Fruit fly (Drosophila melanogaster): ENCODE results near the gene Reg-2.

The Reg-2 gene

DNA sequence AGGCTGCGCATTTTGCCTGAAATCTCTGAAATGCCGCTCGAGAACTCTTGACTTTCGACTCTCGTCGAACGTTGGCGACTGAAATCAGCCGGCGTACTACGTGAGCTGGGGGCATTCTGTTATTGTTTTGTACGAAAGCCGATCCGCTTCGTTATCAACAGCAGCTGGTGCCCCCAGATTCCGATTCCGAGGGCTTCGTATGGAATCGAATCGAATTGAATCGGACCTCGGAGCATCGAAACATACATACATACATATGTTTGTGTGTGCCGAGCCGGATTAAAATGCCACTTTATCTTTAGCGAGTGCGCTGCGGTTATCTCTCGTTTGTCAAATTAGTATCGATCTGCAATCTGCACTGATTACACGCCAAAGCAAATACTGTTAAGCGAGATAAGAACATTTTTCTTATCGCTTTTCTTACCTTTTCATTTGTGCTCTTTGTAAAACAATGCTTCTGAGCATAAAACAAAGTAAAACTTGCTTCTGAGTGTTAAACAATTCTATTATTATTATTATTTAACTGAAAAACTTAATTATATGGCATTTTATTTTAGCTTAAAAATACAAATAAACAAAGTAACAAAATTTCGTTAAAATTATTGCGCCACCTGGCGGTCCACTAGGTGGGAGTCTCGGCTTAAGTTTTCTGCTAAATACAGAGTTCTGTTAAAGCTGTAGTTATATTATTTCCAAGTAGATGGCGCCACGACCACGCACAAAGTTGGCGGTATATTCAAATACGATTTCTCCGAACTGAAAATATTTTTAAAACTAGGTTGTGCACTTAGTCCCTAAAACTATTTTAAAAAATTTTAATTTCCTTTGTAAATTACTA is at the start of gene Reg-2:
Gene Reg-2 (minus strand): TSS at position 80 of the 838 bp plus-strand sequence.
- TF ChIP-seq noc (tag; optimal IDR thresholded peaks at IDR 0.05) = peak; percentile 17

DNA sequence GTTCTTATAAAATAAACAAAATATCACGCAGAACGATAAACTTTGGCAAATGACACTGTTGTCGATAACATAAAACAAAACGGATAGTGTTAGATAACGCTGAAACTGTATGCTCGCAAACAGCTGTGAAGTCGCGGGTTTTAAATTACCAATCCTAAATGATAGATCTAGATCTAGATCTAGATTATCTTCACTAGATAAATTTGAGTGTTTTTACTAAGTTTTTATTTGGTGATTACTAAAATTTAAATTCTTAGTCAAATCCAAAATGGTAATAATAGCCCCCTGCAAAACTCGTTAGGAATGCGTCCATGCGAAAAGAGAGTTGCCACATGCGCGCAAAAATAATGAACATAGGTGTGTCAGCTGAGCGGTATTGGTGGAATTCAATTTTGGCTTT is 47.6 kb upstream of the Reg-2 start, which contains the start of the genes MED30 and Rev1:
Gene MED30 (minus strand): TSS at position 71 of the 400 bp plus-strand sequence.
Gene Rev1 (plus strand): TSS at position 345 of the 400 bp plus-strand sequence.
- peak; percentile 92 for TF ChIP-seq noc (tag; optimal IDR thresholded peaks at IDR 0.05)

DNA sequence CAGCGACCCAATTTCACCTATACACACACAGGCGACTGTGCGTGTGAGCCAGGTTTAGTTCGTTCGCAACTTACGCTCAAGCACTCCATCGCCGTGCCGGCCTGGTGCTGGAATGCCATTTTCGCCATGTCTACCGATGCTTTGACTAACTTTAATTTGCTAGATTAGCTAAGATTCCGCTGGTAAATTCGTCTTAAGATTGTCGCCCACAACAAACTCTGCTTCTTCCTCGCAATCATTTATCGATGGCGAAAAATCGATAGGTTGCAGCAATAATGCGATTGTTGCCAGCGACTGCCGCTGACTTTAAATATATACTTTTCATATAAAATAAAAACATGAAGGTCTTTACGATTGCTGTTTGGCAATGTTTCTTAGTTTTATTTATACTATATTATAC is 46.3 kb upstream of the Reg-2 start, which contains the start of gene CG3402:
Gene CG3402 (minus strand): TSS at position 245 of the 400 bp plus-strand sequence.
- TF ChIP-seq noc (tag; optimal IDR thresholded peaks at IDR 0.05) = no peak

DNA sequence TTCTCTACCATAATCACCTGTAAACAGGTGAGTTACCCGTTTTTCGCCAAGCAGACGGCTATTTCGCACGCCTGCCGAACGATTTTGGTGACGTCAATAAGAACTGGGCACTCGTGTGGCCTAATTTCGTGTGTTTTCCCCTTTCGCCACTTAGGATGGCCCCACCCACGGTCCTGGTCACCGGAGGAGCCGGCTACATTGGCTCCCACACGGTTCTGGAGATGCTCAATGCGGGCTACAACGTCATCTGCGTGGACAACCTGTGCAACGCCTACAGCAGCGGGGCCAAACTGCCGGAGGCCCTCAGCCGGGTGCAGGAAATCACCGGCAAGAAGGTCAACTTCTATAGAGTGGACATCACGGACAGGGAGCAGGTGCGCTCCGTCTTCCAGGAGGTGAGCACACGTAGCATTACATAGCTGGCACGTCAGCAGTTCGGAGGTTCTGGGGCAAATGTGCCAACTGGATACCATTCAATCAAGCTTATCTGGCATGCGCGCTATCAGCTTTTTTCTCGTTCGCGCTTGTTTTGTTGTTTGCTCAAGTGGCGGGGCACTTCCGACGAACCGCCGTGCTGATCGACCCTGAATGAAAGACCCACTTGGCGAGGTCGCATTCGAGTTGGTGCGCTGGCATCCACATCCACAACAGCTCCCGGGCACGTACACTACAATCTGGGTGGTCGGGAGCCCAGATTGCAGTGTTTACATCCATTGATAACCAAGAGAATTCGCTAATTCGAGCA is 42.8 kb upstream of the Reg-2 start:
- TF ChIP-seq noc (tag; optimal IDR thresholded peaks at IDR 0.05) = no peak

DNA sequence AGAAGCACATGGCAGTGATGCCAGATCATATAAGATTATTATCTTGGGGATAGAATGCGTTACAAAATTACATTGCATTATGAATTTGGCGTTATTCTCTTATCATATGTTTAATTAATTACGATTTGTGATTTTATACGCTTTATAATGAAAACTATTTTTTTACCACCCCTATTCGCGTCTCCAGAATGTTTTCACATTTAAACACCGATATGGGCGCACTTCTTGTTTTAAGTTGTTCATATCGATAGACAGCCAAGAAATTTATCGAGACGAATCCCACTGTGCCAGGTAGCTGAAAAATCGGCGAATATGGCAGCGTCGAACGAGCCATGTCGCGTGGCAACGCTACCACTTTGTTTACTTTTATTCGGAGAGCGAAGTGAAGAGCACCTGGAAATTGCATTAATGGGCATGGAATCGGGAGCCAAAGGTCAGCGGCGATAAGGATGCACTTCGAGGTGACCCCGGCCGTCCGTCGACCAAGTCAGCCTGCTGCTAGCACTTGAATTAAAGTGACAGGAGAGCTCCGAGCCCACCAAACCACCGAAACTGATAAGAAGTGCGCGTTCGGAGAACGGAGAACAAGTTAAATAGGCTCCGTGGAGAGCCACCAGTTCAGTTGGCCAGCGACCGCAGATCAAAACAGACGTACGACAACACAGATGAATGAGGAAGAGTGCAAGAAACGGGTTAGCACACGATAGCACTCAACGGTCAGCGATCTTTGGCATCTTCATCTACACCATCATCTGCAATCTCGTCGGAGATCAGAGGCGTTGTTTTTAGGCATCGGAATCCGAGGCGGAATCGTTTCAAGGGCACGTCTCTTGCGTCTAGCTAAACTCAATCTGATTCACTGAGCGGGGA is 42.0 kb upstream of the Reg-2 start, which contains the start of gene Gale:
Gene Gale (plus strand): TSS at position 401 of the 870 bp plus-strand sequence.
- peak; percentile 42 for TF ChIP-seq noc (tag; optimal IDR thresholded peaks at IDR 0.05)

DNA sequence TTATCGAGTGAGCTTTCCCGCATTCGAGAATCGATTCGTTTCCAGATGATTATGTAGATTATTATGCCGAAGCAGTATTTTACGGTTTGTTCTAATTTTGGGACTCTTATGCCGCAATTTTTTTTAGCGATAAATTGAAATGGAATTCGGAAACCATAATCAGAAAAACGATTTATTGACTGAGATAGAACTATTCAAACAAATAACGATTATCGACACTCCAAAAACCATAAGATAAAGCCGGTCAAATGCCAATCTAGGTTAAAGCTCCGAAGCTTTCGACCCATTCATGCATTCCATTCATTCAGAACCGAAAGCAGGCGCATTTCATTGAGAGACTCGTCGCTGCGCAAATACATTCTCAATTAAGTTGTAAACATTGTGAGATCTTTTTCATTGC is 41.2 kb upstream of the Reg-2 start:
- no peak for TF ChIP-seq noc (tag; optimal IDR thresholded peaks at IDR 0.05)

DNA sequence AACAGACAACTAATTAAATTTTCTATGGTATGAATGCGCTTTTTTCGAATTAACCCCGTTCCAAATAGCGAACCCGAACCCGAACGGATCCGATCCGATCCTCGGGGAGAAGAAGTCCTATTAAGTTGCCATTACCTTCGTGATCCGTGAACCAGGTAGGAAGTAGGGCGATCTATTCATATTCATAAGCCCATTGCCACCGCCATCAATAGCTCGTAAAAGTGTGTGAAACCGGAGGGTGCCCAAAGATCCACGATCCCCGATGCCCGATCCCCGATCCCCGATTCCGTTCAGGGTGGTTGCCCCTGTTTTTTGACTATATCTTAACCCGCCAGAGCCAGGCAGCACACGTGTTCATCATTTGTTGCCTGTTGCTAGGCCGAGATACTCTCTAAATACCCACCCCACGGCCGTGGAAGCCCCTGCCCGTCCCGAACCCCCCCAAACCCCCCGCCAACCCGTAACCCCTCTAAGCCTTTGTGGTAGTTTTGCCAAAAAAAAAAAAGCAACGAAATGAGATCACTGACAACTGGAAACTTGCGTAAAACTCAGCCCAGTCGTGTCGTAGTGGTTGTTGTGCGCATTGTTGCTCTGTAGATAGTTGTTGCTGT is 39.2 kb upstream of the Reg-2 start:
- no peak for TF ChIP-seq noc (tag; optimal IDR thresholded peaks at IDR 0.05)

DNA sequence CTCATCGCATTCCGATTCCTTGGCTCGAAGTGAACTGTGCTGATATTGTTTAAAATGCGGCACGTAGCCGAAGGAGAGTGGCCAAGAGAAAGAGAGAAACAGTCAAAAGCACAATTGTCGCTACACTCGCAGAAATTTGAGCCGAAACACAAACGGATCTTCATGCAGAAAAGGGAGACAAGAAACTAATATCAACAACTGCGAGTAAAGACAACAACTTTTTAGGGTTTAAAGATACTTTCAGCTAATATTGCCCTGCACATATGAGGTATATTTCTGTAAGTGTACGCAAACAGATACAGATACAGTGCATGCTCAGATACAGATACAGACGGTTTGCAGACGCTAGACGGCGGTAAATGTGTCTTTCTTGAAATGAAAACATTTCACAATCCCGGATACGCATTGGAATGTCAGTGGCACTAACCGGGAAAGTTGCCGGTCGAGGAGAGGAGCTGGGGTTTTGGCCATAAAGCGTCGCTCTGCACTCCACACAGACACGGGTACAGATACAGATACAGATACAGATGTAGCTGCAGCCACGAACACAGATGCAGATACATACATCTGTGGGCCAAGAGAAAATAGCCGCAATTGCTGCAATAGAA is 37.8 kb upstream of the Reg-2 start:
- TF ChIP-seq noc (tag; optimal IDR thresholded peaks at IDR 0.05) = peak; percentile 57

DNA sequence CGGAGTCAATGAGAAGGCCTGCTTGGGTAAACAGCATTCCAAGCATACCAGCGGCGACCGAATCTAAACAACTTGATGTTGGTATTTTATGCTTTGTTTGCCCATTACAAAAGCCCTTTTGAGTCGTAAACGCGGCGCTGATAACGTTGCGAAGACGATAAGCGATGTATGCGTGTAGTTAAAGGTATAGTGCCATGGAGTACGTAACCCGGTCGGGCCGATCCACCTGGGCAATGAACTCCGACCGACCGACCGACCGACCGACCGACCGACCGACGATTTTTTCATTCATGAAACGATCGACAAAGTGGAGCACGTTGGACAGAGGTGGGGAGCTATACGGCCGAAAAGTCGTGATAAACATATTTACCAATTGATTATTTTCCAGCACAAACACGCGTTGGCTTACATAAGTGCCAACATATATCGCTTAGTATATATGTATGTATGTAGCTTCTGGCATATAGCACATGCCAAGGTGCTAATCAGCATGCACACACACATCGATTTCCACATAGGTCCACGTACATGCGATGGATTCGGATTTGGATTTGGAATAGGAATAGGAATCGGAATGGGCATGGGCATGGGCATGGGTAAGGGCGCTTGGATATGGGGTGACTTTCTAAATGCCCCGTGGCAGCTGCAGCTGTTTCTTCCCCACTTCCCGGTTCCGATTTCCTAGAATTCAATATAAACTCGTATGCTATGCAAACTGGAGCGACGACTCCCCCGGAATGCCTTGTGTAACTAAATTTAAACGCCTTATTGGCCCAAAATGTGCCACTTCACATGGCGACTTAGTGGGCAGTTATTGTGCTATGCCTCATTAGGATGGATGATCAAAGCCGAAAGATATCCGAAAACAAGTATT is 36.7 kb upstream of the Reg-2 start:
- TF ChIP-seq noc (tag; optimal IDR thresholded peaks at IDR 0.05) = no peak

DNA sequence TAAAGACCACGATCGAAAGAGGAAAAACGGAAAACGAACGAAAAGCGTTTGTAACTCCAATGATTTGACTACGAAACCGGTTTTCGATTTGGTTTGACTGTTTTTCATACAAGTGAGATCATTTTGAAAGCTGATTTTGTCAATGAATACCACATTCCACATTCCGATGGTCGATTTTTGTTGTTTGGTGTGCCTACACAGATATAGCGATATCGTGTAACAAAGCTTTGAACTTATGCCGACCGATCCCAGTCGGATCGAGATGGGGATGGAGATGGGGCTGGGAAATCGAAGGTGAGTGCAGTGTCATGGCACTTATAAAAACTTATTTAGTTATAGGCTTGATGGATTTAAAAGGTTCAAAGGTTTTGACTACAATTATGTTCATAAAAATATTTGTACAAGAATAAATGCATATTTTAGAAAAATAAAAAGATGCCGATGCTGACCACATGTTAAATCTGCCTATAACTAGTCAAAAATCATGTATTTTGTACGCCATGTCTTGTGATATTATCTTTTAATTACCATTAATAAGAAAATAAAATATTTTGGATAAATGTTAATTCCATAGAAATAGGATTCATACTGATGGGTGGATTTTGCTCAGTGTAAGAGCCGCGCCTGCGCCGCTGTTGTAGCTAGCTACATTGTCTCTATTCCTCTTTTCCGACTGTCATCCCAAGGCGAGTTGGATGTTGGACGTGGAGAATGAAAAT is 35.9 kb upstream of the Reg-2 start:
- no peak for TF ChIP-seq noc (tag; optimal IDR thresholded peaks at IDR 0.05)

DNA sequence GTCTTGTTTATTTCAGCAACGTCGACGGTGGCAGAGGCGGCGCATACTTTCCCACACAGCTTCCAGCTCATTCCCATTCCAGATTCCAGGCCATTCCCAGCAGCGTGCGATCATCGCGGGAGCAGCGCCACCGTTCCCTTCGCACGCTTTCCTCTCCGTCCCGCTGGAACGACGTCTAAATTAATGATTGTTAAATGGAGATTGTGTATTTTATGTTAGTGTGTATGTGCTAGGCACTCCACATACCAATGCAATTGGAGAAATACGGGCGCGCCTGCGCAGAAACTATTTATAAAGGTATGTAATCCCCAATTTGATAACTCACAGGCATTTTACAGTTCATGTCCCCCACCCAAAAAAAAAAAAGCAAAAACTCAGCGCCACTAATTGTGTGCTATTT is 35.1 kb upstream of the Reg-2 start:
- TF ChIP-seq noc (tag; optimal IDR thresholded peaks at IDR 0.05) = no peak

DNA sequence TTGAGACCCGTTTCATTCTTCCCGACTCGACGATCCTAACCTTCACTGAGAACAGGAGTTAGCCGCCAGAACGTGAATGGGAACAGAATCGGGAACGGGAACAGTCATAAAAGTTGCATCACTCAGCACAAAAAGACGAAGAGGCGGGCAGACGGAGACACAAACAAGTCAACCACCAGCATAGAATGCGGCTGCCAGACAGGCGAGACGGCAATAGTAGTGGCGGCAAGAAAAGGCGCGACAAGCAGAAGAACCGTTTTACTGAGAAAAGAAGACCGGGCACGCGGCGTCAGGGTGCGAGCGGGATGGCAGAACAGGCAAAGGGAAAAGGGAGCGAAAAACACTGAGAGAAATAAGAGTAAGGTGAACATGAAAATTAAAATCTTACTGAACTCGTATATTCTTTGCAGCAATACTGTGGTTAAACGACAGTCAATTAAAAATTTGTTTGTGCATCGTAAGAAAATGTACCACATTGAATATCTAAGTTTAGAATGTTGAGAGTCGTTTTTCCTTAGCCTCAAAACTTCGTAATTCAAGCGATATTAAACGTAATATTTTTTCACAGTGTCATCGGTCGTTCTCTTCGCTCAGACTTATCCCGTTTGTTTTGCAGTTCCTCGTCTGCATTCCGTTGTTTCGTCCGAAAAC is 34.1 kb upstream of the Reg-2 start:
- TF ChIP-seq noc (tag; optimal IDR thresholded peaks at IDR 0.05) = peak; percentile 45
